Worm (Caenorhabditis elegans) whole organism, late embryonic: ENCODE data around the gene col-149.

Source experiments
- C08G9.2 ChIP-seq: sonication (generic microtip); optimal IDR thresholded peaks from 2 replicates; lab custom pipeline; 2016; ENCODE audit warnings: mild to moderate bottlenecking, missing genetic modification characterization, moderate library complexity, missing compliant biosample characterization
- ama-1 ChIP-seq: fragments of 150-350 bp; optimal IDR thresholded peaks from 2 replicates; lab custom pipeline; 2014
- ceh-45 ChIP-seq: fragments of 200-800 bp; sonication (Bioruptor generic); IDR thresholded peaks from 2 replicates; pipeline ENCODE4 v1.3.6; 2022; ENCODE audit warnings: missing genetic modification reagents, missing genetic modification characterization, missing compliant biosample characterization
- hlh-30 ChIP-seq: sonication (generic microtip); optimal IDR thresholded peaks from 2 replicates; lab custom pipeline; 2017; ENCODE audit warnings: antibody characterized with exemption, missing genetic modification characterization, missing compliant biosample characterization; ENCODE audit not compliant: insufficient read depth
- hlh-8 ChIP-seq: sonication (generic microtip); optimal IDR thresholded peaks from 2 replicates; lab custom pipeline; 2016; ENCODE audit warnings: missing genotype, missing genetic modification characterization, missing compliant biosample characterization
- pha-4 ChIP-seq: fragments of 150-350 bp; optimal IDR thresholded peaks from 2 replicates; lab custom pipeline; 2018; ENCODE audit warnings: missing biosample characterization, missing genetic modification reagents, missing genetic modification characterization
- pqm-1 ChIP-seq: sonication (generic microtip); optimal IDR thresholded peaks from 2 replicates; lab custom pipeline; 2016; ENCODE audit warnings: missing genetic modification characterization, missing compliant biosample characterization
- syd-9 ChIP-seq: sonication (generic microtip); optimal IDR thresholded peaks from 2 replicates; lab custom pipeline; 2016; ENCODE audit warnings: mild to moderate bottlenecking, missing genetic modification characterization, moderate library complexity, missing compliant biosample characterization

- no peak for TF ChIP-seq hlh-8 (tag; lab: Kevin White, UChicago)
- TF ChIP-seq pha-4: no peak
- no peak for TF ChIP-seq C08G9.2 (tag; lab: Kevin White, UChicago)
- no peak for TF ChIP-seq pqm-1
- no peak for TF ChIP-seq hlh-30
- TF ChIP-seq syd-9 (tag; lab: Kevin White, UChicago): no peak
- no peak for TF ChIP-seq ama-1 (lab: Kevin White, UChicago)
- no peak for TF ChIP-seq ceh-45 (GFP tag; lab: Robert Waterston, UW)
These were observed 41.2 kb upstream of the col-149 start for ce11 chrV:10333843-10334242.
